Worm (Caenorhabditis elegans) whole organism, midembryonic: ENCODE results near the gene T04A8.13.
"Not testable (repeated sequence)": the region's sequence is repeated elsewhere in the genome, so short reads cannot be mapped to it uniquely, and the experiment has no call there.

Source experiments
- T22C8.4 ChIP-seq: fragments of 200-800 bp; sonication (Bioruptor generic); IDR thresholded peaks from 2 replicates; pipeline ENCODE4 v1.3.6; 2022; ENCODE audit warnings: missing genetic modification characterization, missing compliant biosample characterization
- ztf-23 ChIP-seq: fragments of 200-800 bp; sonication (Bioruptor generic); IDR thresholded peaks from 2 replicates; pipeline ENCODE4 v1.3.6; 2022; ENCODE audit warnings: missing genetic modification reagents, missing genetic modification characterization, missing compliant biosample characterization

DNA sequence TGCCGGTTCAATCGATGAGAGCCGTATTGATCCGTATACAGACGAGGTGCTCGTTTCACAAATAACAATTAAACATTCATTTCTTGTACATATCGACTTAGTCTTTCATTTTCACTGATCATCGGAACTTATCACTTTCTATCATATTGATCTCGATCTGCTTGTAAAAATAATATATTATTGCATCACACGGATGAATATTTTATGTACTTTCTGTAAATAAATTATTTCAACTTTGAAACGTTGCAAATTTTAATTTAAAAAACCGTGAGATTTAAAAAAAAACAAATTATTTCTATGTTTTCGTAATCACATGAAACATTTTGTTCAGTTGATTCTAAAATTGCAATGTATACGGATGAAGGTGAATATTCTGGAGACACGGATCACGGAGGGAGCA is 35.8 kb downstream of the T04A8.13 start, which contains the start of gene twk-6:
- TF ChIP-seq ztf-23, T22C8.4 (GFP tag; lab: Robert Waterston, UW): not testable (repeated sequence)
